Worm (Caenorhabditis elegans) whole organism, young adult: ENCODE measurements around the gene R06F6.12.

Experiments used
- C06A6.2 ChIP-seq: fragments of 200-800 bp; sonication (Bioruptor generic); conservative IDR thresholded peaks from 2 replicates; pipeline ENCODE4 v1.3.6; 2022; ENCODE audit warnings: missing genetic modification characterization, missing compliant biosample characterization
- D2030.7 ChIP-seq: fragments of 200-800 bp; sonication (Bioruptor generic); IDR thresholded peaks from 2 replicates; pipeline ENCODE4 v1.3.6; 2022; ENCODE audit warnings: missing genetic modification reagents, missing genetic modification characterization, missing compliant biosample characterization
- F10E7.11 ChIP-seq: sonication (generic microtip); optimal IDR thresholded peaks from 2 replicates; lab custom pipeline; 2017; ENCODE audit warnings: mild to moderate bottlenecking, missing genetic modification characterization, moderate library complexity, missing compliant biosample characterization
- F33H1.4 ChIP-seq: fragments of 200-800 bp; sonication (Bioruptor generic); IDR thresholded peaks from 2 replicates; pipeline ENCODE4 v1.3.6; 2022; ENCODE audit warnings: missing genetic modification reagents, missing genetic modification characterization, missing compliant biosample characterization
- F52B5.7 ChIP-seq: sonication (generic microtip); optimal IDR thresholded peaks from 2 replicates; lab custom pipeline; 2016; ENCODE audit warnings: mild to moderate bottlenecking, missing genetic modification characterization, missing compliant biosample characterization
- F57C9.4 ChIP-seq: sonication (generic microtip); optimal IDR thresholded peaks from 2 replicates; lab custom pipeline; 2017; ENCODE audit warnings: mild to moderate bottlenecking, missing genetic modification characterization, missing compliant biosample characterization
- Y56A3A.18 ChIP-seq: fragments of 200-800 bp; sonication (Bioruptor generic); IDR thresholded peaks from 2 replicates; pipeline ENCODE4 v1.3.6; 2022; ENCODE audit warnings: missing genetic modification reagents, missing genetic modification characterization, missing compliant biosample characterization
- Y95B8A.8 ChIP-seq: fragments of 200-800 bp; sonication (Bioruptor generic); IDR thresholded peaks from 2 replicates; pipeline ENCODE4 v1.3.6; 2022; ENCODE audit warnings: missing genetic modification reagents, missing genetic modification characterization, missing compliant biosample characterization
- ZK185.1 ChIP-seq: sonication (generic microtip); optimal IDR thresholded peaks from 2 replicates; lab custom pipeline; 2016; ENCODE audit warnings: mild to moderate bottlenecking, missing genetic modification characterization, missing compliant biosample characterization; ENCODE audit not compliant: poor library complexity, severe bottlenecking
- chd-7 ChIP-seq: sonication (generic microtip); optimal IDR thresholded peaks from 2 replicates; lab custom pipeline; 2016; ENCODE audit warnings: mild to moderate bottlenecking, missing genetic modification characterization, moderate library complexity, missing compliant biosample characterization
- dox-1 ChIP-seq: fragments of 200-800 bp; sonication (Bioruptor generic); IDR thresholded peaks from 2 replicates; pipeline ENCODE4 v1.3.6; 2022; ENCODE audit warnings: missing genetic modification reagents, missing genetic modification characterization, missing compliant biosample characterization
- dpl-1 ChIP-seq: fragments of 150-350 bp; optimal IDR thresholded peaks from 2 replicates; lab custom pipeline; 2014; ENCODE audit warnings: missing biosample characterization, missing genetic modification reagents, missing genetic modification characterization
- ekl-4 ChIP-seq: fragments of 200-800 bp; sonication (Bioruptor generic); IDR thresholded peaks from 2 replicates; pipeline ENCODE4 v1.3.6; 2022; ENCODE audit warnings: missing genetic modification reagents, missing genetic modification characterization, missing compliant biosample characterization
- ets-4 ChIP-seq: fragments of 200-800 bp; sonication (Bioruptor generic); optimal IDR thresholded peaks from 2 replicates; lab custom pipeline; 2018; ENCODE audit warnings: mild to moderate bottlenecking, missing genetic modification characterization, missing compliant biosample characterization
- gei-17 ChIP-seq: fragments of 200-800 bp; sonication (Bioruptor generic); optimal IDR thresholded peaks from 2 replicates; lab custom pipeline; 2018; ENCODE audit warnings: mild to moderate bottlenecking, missing genetic modification characterization, missing compliant biosample characterization
- hmg-1.2 ChIP-seq: fragments of 200-800 bp; sonication (Bioruptor generic); IDR thresholded peaks from 2 replicates; pipeline ENCODE4 v1.3.6; 2022; ENCODE audit warnings: missing genetic modification reagents, missing genetic modification characterization, missing compliant biosample characterization
- hrde-1 ChIP-seq: sonication (generic microtip); optimal IDR thresholded peaks from 2 replicates; lab custom pipeline; 2016; ENCODE audit warnings: missing genetic modification characterization, mild to moderate bottlenecking, missing compliant biosample characterization, moderate library complexity, missing genotype, missing genetic modification reagents, borderline replicate concordance
- hsf-1 ChIP-seq: fragments of 200-800 bp; sonication (Bioruptor generic); IDR thresholded peaks from 2 replicates; pipeline ENCODE4 v1.3.6; 2022; ENCODE audit warnings: missing genetic modification reagents, missing genetic modification characterization, missing compliant biosample characterization
- lin-26 ChIP-seq: fragments of 200-800 bp; sonication (Bioruptor generic); IDR thresholded peaks from 2 replicates; pipeline ENCODE4 v1.3.6; 2022; ENCODE audit warnings: missing genetic modification reagents, missing genetic modification characterization, missing compliant biosample characterization
- lin-40 ChIP-seq: sonication (generic microtip); optimal IDR thresholded peaks from 2 replicates; lab custom pipeline; 2016; ENCODE audit warnings: missing genetic modification characterization, mild to moderate bottlenecking, missing compliant biosample characterization, missing genotype, missing genetic modification reagents
- lin-54 ChIP-seq: fragments of 200-800 bp; sonication (Bioruptor generic); optimal IDR thresholded peaks from 2 replicates; lab custom pipeline; 2018; ENCODE audit warnings: mild to moderate bottlenecking, missing genetic modification characterization, missing compliant biosample characterization
- lsl-1 ChIP-seq: fragments of 200-800 bp; sonication (Bioruptor generic); optimal IDR thresholded peaks from 2 replicates; lab custom pipeline; 2018; ENCODE audit warnings: mild to moderate bottlenecking, missing genetic modification characterization, moderate library complexity, missing compliant biosample characterization
- mcd-1 ChIP-seq: fragments of 200-800 bp; sonication (Bioruptor generic); IDR thresholded peaks from 2 replicates; pipeline ENCODE4 v1.3.6; 2022; ENCODE audit warnings: missing genetic modification reagents, missing genetic modification characterization, missing compliant biosample characterization
- nfya-2 ChIP-seq: fragments of 200-800 bp; sonication (Bioruptor generic); IDR thresholded peaks from 2 replicates; pipeline ENCODE4 v1.3.6; 2022; ENCODE audit warnings: missing genetic modification reagents, missing genetic modification characterization, missing compliant biosample characterization
- nhr-80 ChIP-seq: sonication (generic microtip); optimal IDR thresholded peaks from 2 replicates; lab custom pipeline; 2016; ENCODE audit warnings: missing genetic modification characterization, missing compliant biosample characterization
- nhr-90 ChIP-seq: sonication (generic microtip); optimal IDR thresholded peaks from 2 replicates; lab custom pipeline; 2016; ENCODE audit warnings: missing genotype, mild to moderate bottlenecking, missing genetic modification characterization, missing compliant biosample characterization
- snpc-1.1 ChIP-seq: sonication (generic microtip); optimal IDR thresholded peaks from 2 replicates; lab custom pipeline; 2017; ENCODE audit warnings: missing genetic modification characterization, mild to moderate bottlenecking, missing compliant biosample characterization, antibody characterized with exemption, moderate library complexity, missing genotype, missing genetic modification reagents; ENCODE audit not compliant: insufficient read depth
- snpc-3.4 ChIP-seq: sonication (generic microtip); optimal IDR thresholded peaks from 2 replicates; lab custom pipeline; 2017; ENCODE audit warnings: missing genetic modification characterization, mild to moderate bottlenecking, missing compliant biosample characterization, antibody characterized with exemption, moderate library complexity, missing genotype, missing genetic modification reagents
- zfh-2 ChIP-seq: fragments of 200-800 bp; sonication (Bioruptor generic); conservative IDR thresholded peaks from 2 replicates; pipeline ENCODE4 v1.3.6; 2022; ENCODE audit warnings: missing genetic modification reagents, missing genetic modification characterization, missing compliant biosample characterization
- zim-3 ChIP-seq: sonication (generic microtip); optimal IDR thresholded peaks from 2 replicates; lab custom pipeline; 2017; ENCODE audit warnings: mild to moderate bottlenecking, missing genetic modification characterization, moderate library complexity, missing compliant biosample characterization
- ztf-28 ChIP-seq: fragments of 200-800 bp; sonication (Bioruptor generic); IDR thresholded peaks from 2 replicates; pipeline ENCODE4 v1.3.6; 2022; ENCODE audit warnings: missing genetic modification reagents, missing genetic modification characterization, missing compliant biosample characterization

R06F6.12 gene

ce11 chrII:10829572-10829971 lies 5.7 kb upstream of the R06F6.12 start:
- peak; percentile 54 for TF ChIP-seq zfh-2 (GFP tag; lab: Robert Waterston, UW)
- no peak for TF ChIP-seq dox-1 (GFP tag; lab: Robert Waterston, UW)

- TF ChIP-seq Y56A3A.18 (GFP tag; lab: Robert Waterston, UW) (no peak), gei-17 (no peak), hrde-1 (tag; lab: Kevin White, UChicago) (no peak), zim-3 (tag; lab: Kevin White, UChicago) (no peak), lin-40 (tag; lab: Kevin White, UChicago) (no peak)
These were observed 5.2 kb upstream of the R06F6.12 start, which contains the start of gene VM106R.1 for ce11 chrII:10829081-10829480. Gene VM106R.1 (minus strand): TSS chrII:10829181.

- no peak for TF ChIP-seq F33H1.4 (GFP tag; lab: Robert Waterston, UW)
- TF ChIP-seq nhr-80, result peak; percentile 8
These were observed 3.2 kb downstream of the R06F6.12 start, which contains the start of gene ech-4 for ce11 chrII:10820679-10821078. Gene ech-4 (plus strand): TSS chrII:10821031.

- TF ChIP-seq C06A6.2 (GFP tag; lab: Robert Waterston, UW) (no peak), hmg-1.2 (GFP tag; lab: Robert Waterston, UW) (peak; percentile 89), lsl-1 (peak; percentile 63), nhr-90 (tag; lab: Kevin White, UChicago) (no peak), snpc-3.4 (tag; lab: Kevin White, UChicago) (peak; percentile 2), mcd-1 (peak; percentile 74), D2030.7 (GFP tag; lab: Robert Waterston, UW) (peak; percentile 50), ZK185.1 (no peak), chd-7 (no peak), lin-54 (GFP tag; lab: Kevin White, UChicago) (peak; percentile 21), hsf-1 (GFP tag; lab: Robert Waterston, UW) (no peak)
These were observed 3.9 kb downstream of the R06F6.12 start, which contains the start of gene R06F6.8 for ce11 chrII:10819928-10820423. Gene R06F6.8 (minus strand): TSS chrII:10819978.

DNA sequence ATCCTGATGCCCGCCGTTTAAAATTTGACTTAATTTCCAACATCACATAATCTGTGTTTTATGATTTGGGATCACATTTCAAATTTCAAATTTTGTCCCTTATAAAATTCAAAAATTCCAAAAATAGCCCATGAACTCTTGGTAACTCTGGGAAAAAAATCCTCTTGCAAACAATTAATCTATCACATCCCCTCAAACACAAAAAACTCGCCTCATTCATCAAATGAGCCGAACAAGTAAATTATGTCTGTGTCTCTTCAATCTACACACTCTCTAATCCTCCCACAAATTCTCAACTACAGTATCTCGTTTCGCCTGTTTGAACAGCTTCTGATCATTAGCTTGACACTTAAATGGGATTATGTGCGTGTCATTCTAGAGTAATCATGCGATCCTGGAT lies 13.2 kb downstream of the R06F6.12 start, which contains the start of gene msrp-7:
msrp-7 (plus strand) TSS at position 301 of the 400 bp plus-strand sequence.
- no peak for TF ChIP-seq lin-26 (GFP tag; lab: Robert Waterston, UW)
- peak; percentile 50 for TF ChIP-seq hmg-1.2 (GFP tag; lab: Robert Waterston, UW)
- TF ChIP-seq, all 124 proteins: peak for 1

ce11 chrII:10808708-10809343 lies 15.1 kb downstream of the R06F6.12 start, which contains the start of gene R06F6.14:
Gene R06F6.14 (plus strand): TSS chrII:10809293.
- TF ChIP-seq F52B5.7 (tag; lab: Kevin White, UChicago) (no peak), ztf-28 (GFP tag; lab: Robert Waterston, UW) (no peak), ekl-4 (GFP tag; lab: Robert Waterston, UW) (no peak), Y95B8A.8 (GFP tag; lab: Robert Waterston, UW) (no peak), F10E7.11 (tag; lab: Kevin White, UChicago) (no peak), ZK185.1 (no peak), F57C9.4 (tag; lab: Kevin White, UChicago) (no peak), snpc-1.1 (no peak), dpl-1 (no peak), ets-4 (GFP tag; lab: Kevin White, UChicago) (no peak), nfya-2 (GFP tag; lab: Robert Waterston, UW) (no peak)
